Worm (Caenorhabditis elegans) whole organism, young adult: Measurements from ENCODE around the gene rab-7.
A peak's percentile ranks its signal among the peaks of the same experiment; 100 is the strongest.

Source experiments
- B0261.1 ChIP-seq: sonication (generic microtip); optimal IDR thresholded peaks from 2 replicates; lab custom pipeline; 2016; ENCODE audit warnings: mild to moderate bottlenecking, missing genetic modification characterization, moderate library complexity, missing compliant biosample characterization
- D2030.7 ChIP-seq: fragments of 200-800 bp; sonication (Bioruptor generic); IDR thresholded peaks from 2 replicates; pipeline ENCODE4 v1.3.6; 2022; ENCODE audit warnings: missing genetic modification reagents, missing genetic modification characterization, missing compliant biosample characterization
- F33H1.4 ChIP-seq: fragments of 200-800 bp; sonication (Bioruptor generic); IDR thresholded peaks from 2 replicates; pipeline ENCODE4 v1.3.6; 2022; ENCODE audit warnings: missing genetic modification reagents, missing genetic modification characterization, missing compliant biosample characterization
- F49E8.2 ChIP-seq: sonication (generic microtip); optimal IDR thresholded peaks from 3 replicates; lab custom pipeline; 2017; ENCODE audit warnings: missing genetic modification characterization, mild to moderate bottlenecking, missing compliant biosample characterization, antibody characterized with exemption, moderate library complexity; ENCODE audit not compliant: insufficient read depth
- Y53F4B.3 ChIP-seq: fragments of 200-800 bp; sonication (Bioruptor generic); IDR thresholded peaks from 2 replicates; pipeline ENCODE4 v1.3.6; 2022; ENCODE audit warnings: missing genetic modification reagents, missing genetic modification characterization, missing compliant biosample characterization
- ama-1 ChIP-seq, 3 experiments: fragments of 150-350 bp in 1 of 3; sonication (generic microtip) in 2 of 3; optimal IDR thresholded peaks; 2 replicates each; lab custom pipeline; 2014 to 2018; ENCODE audit warnings: missing biosample characterization in 2 of 3, missing genetic modification characterization in 2 of 3, missing genetic modification reagents in 2 of 3
- aptf-2 ChIP-seq: fragments of 200-800 bp; sonication (Bioruptor generic); conservative IDR thresholded peaks from 2 replicates; pipeline ENCODE4 v1.3.6; 2022; ENCODE audit warnings: missing genetic modification reagents, missing genetic modification characterization, missing compliant biosample characterization
- atf-7 ChIP-seq: sonication (generic microtip); optimal IDR thresholded peaks from 2 replicates; lab custom pipeline; 2017; ENCODE audit warnings: mild to moderate bottlenecking, missing genetic modification characterization, missing compliant biosample characterization
- dpl-1 ChIP-seq: fragments of 150-350 bp; optimal IDR thresholded peaks from 2 replicates; lab custom pipeline; 2014; ENCODE audit warnings: missing biosample characterization, missing genetic modification reagents, missing genetic modification characterization
- efl-1 ChIP-seq: fragments of 150-350 bp; optimal IDR thresholded peaks from 2 replicates; lab custom pipeline; 2014; ENCODE audit warnings: missing biosample characterization, missing genetic modification reagents, missing genetic modification characterization
- hmg-1.2 ChIP-seq: fragments of 200-800 bp; sonication (Bioruptor generic); IDR thresholded peaks from 2 replicates; pipeline ENCODE4 v1.3.6; 2022; ENCODE audit warnings: missing genetic modification reagents, missing genetic modification characterization, missing compliant biosample characterization
- lin-54 ChIP-seq: fragments of 200-800 bp; sonication (Bioruptor generic); optimal IDR thresholded peaks from 2 replicates; lab custom pipeline; 2018; ENCODE audit warnings: mild to moderate bottlenecking, missing genetic modification characterization, missing compliant biosample characterization
- lsl-1 ChIP-seq: fragments of 200-800 bp; sonication (Bioruptor generic); optimal IDR thresholded peaks from 2 replicates; lab custom pipeline; 2018; ENCODE audit warnings: mild to moderate bottlenecking, missing genetic modification characterization, moderate library complexity, missing compliant biosample characterization
- madf-6 ChIP-seq: fragments of 200-800 bp; sonication (Bioruptor generic); IDR thresholded peaks from 2 replicates; pipeline ENCODE4 v1.3.6; 2022; ENCODE audit warnings: missing genetic modification reagents, missing genetic modification characterization, missing compliant biosample characterization
- snpc-1.3 ChIP-seq: sonication (generic microtip); optimal IDR thresholded peaks from 2 replicates; lab custom pipeline; 2017; ENCODE audit warnings: missing genetic modification characterization, mild to moderate bottlenecking, missing compliant biosample characterization, antibody characterized with exemption, moderate library complexity, missing genotype, missing genetic modification reagents; ENCODE audit not compliant: insufficient read depth
- snpc-3.4 ChIP-seq: sonication (generic microtip); optimal IDR thresholded peaks from 2 replicates; lab custom pipeline; 2017; ENCODE audit warnings: missing genetic modification characterization, mild to moderate bottlenecking, missing compliant biosample characterization, antibody characterized with exemption, moderate library complexity, missing genotype, missing genetic modification reagents
- xnd-1 ChIP-seq: sonication (generic microtip); optimal IDR thresholded peaks from 2 replicates; lab custom pipeline; 2016; ENCODE audit warnings: missing genotype, missing genetic modification reagents, missing genetic modification characterization, missing compliant biosample characterization

rab-7 gene

ce11 chrII:11915770-11916554 is 50.8 kb downstream of the rab-7 start, which contains the start of the genes vps-15 and hmg-12:
TSS of gene vps-15 (minus strand) at chrII:11915852.
TSS of gene hmg-12 (plus strand) at chrII:11916513.
- peak; percentile 20 for TF ChIP-seq snpc-3.4 (tag; lab: Kevin White, UChicago)
- peak; percentile 17; the same call in 1 of the 2 replicates for TF ChIP-seq D2030.7 (GFP tag; lab: Robert Waterston, UW)
- no peak for TF ChIP-seq atf-7 (tag; lab: Kevin White, UChicago)
- peak; percentile 58 for TF ChIP-seq F33H1.4 (GFP tag; lab: Robert Waterston, UW)
- peak; percentile 37 for TF ChIP-seq dpl-1 (GFP tag; lab: Kevin White, UChicago)
- TF ChIP-seq B0261.1 (tag; lab: Kevin White, UChicago), result no peak
- TF ChIP-seq lsl-1, result peak; percentile 82
- TF ChIP-seq madf-6 (GFP tag; lab: Robert Waterston, UW), result peak; percentile 67
- no peak for TF ChIP-seq ama-1 (optimal IDR thresholded peaks at IDR 0.05; lab: Kevin White, UChicago)
- no peak for TF ChIP-seq ama-1 (GFP tag; optimal IDR thresholded peaks at IDR 0.05; lab: Kevin White, UChicago)
- TF ChIP-seq snpc-1.3 (tag; lab: Kevin White, UChicago), result peak; percentile 45
- peak; percentile 40 for TF ChIP-seq lin-54 (GFP tag; lab: Kevin White, UChicago)
- TF ChIP-seq hmg-1.2 (GFP tag; lab: Robert Waterston, UW), result peak; percentile 95
- TF ChIP-seq xnd-1 (tag; lab: Kevin White, UChicago), result peak; percentile 26
- TF ChIP-seq F49E8.2 (tag; lab: Kevin White, UChicago), result peak; percentile 60
- TF ChIP-seq efl-1, result peak; percentile 19
- no peak for TF ChIP-seq Y53F4B.3 (GFP tag; lab: Robert Waterston, UW)
- no peak for TF ChIP-seq aptf-2
